Worm (Caenorhabditis elegans) whole organism, mixed stage, embryonic: ENCODE results near the gene gfi-1.

ENCODE experiments used
- M03D4.4 ChIP-seq: sonication (generic microtip); optimal IDR thresholded peaks from 2 replicates; lab custom pipeline; 2017; ENCODE audit warnings: mild to moderate bottlenecking, missing genetic modification characterization, missing compliant biosample characterization
- bed-3 ChIP-seq: fragments of 200-800 bp; sonication (Bioruptor generic); optimal IDR thresholded peaks from 3 replicates; lab custom pipeline; 2018; ENCODE audit warnings: mild to moderate bottlenecking, missing genetic modification characterization, moderate library complexity, missing compliant biosample characterization
- blmp-1 ChIP-seq: fragments of 150-350 bp; optimal IDR thresholded peaks from 2 replicates; lab custom pipeline; 2014; ENCODE audit warnings: missing biosample characterization, missing genetic modification characterization
- ceh-39 ChIP-seq: fragments of 150-350 bp; optimal IDR thresholded peaks from 2 replicates; lab custom pipeline; 2014; ENCODE audit warnings: missing biosample characterization, missing genetic modification characterization
- ceh-43 ChIP-seq: fragments of 200-800 bp; sonication (Bioruptor generic); optimal IDR thresholded peaks from 2 replicates; lab custom pipeline; 2018; ENCODE audit warnings: mild to moderate bottlenecking, missing genetic modification characterization, moderate library complexity, missing compliant biosample characterization
- ceh-83 ChIP-seq: fragments of 200-800 bp; sonication (Bioruptor generic); optimal IDR thresholded peaks from 2 replicates; lab custom pipeline; 2018; ENCODE audit warnings: mild to moderate bottlenecking, missing genetic modification characterization, missing compliant biosample characterization
- ces-1 ChIP-seq: fragments of 150-350 bp; optimal IDR thresholded peaks from 2 replicates; lab custom pipeline; 2014; ENCODE audit warnings: missing biosample characterization, missing genetic modification reagents, missing genetic modification characterization
- cnd-1 ChIP-seq: fragments of 200-800 bp; sonication (Bioruptor generic); optimal IDR thresholded peaks from 2 replicates; lab custom pipeline; 2018; ENCODE audit warnings: mild to moderate bottlenecking, missing genetic modification characterization, missing compliant biosample characterization
- drap-1 ChIP-seq: fragments of 200-800 bp; sonication (Bioruptor generic); optimal IDR thresholded peaks from 3 replicates; lab custom pipeline; 2018; ENCODE audit warnings: mild to moderate bottlenecking, missing genetic modification characterization, missing compliant biosample characterization
- elt-3 ChIP-seq: fragments of 150-350 bp; optimal IDR thresholded peaks from 2 replicates; lab custom pipeline; 2014; ENCODE audit warnings: missing biosample characterization, missing genetic modification characterization
- ham-2 ChIP-seq: fragments of 200-800 bp; sonication (Bioruptor generic); optimal IDR thresholded peaks from 2 replicates; lab custom pipeline; 2018; ENCODE audit warnings: mild to moderate bottlenecking, missing genetic modification characterization, missing compliant biosample characterization
- lin-13 ChIP-seq: fragments of 150-350 bp; optimal IDR thresholded peaks from 2 replicates; lab custom pipeline; 2014; ENCODE audit warnings: missing biosample characterization, missing genetic modification characterization
- lin-32 ChIP-seq: fragments of 200-800 bp; sonication (Bioruptor generic); optimal IDR thresholded peaks from 2 replicates; lab custom pipeline; 2018; ENCODE audit warnings: mild to moderate bottlenecking, missing genetic modification characterization, missing compliant biosample characterization
- lsy-2 ChIP-seq: fragments of 150-350 bp; optimal IDR thresholded peaks from 2 replicates; lab custom pipeline; 2014; ENCODE audit warnings: missing biosample characterization, missing genetic modification characterization
- mab-5 ChIP-seq: fragments of 150-350 bp; optimal IDR thresholded peaks from 2 replicates; lab custom pipeline; 2014; ENCODE audit warnings: missing biosample characterization, missing genetic modification characterization
- mep-1 ChIP-seq: fragments of 150-350 bp; optimal IDR thresholded peaks from 2 replicates; lab custom pipeline; 2017; ENCODE audit warnings: missing biosample characterization, missing genetic modification reagents, missing genetic modification characterization, inconsistent platforms
- mls-2 ChIP-seq: sonication (generic microtip); optimal IDR thresholded peaks from 2 replicates; lab custom pipeline; 2016; ENCODE audit warnings: mild to moderate bottlenecking, missing genetic modification characterization, moderate library complexity, missing compliant biosample characterization
- nhr-12 ChIP-seq: fragments of 150-350 bp; optimal IDR thresholded peaks from 2 replicates; lab custom pipeline; 2014; ENCODE audit warnings: missing biosample characterization, missing genetic modification characterization
- nhr-2 ChIP-seq: fragments of 150-350 bp; optimal IDR thresholded peaks from 2 replicates; lab custom pipeline; 2014; ENCODE audit warnings: missing biosample characterization, missing genetic modification characterization
- nhr-237 ChIP-seq: fragments of 150-350 bp; optimal IDR thresholded peaks from 2 replicates; lab custom pipeline; 2014; ENCODE audit warnings: missing biosample characterization, missing genetic modification characterization
- nhr-28 ChIP-seq: fragments of 150-350 bp; optimal IDR thresholded peaks from 2 replicates; lab custom pipeline; 2014; ENCODE audit warnings: missing biosample characterization, missing genetic modification characterization
- nhr-76 ChIP-seq: sonication (generic microtip); optimal IDR thresholded peaks from 2 replicates; lab custom pipeline; 2017; ENCODE audit warnings: missing biosample characterization, missing genetic modification characterization
- pha-4 ChIP-seq: fragments of 150-350 bp; optimal IDR thresholded peaks from 2 replicates; lab custom pipeline; 2018; ENCODE audit warnings: missing biosample characterization, missing genetic modification reagents, missing genetic modification characterization
- sem-2 ChIP-seq: fragments of 200-800 bp; sonication (Bioruptor generic); optimal IDR thresholded peaks from 2 replicates; lab custom pipeline; 2018; ENCODE audit warnings: mild to moderate bottlenecking, missing genetic modification characterization, missing compliant biosample characterization
- snpc-4 ChIP-seq: fragments of 150-350 bp; optimal IDR thresholded peaks from 2 replicates; lab custom pipeline; 2014; ENCODE audit warnings: missing biosample characterization, missing genetic modification characterization
- sptf-1 ChIP-seq: sonication (generic microtip); optimal IDR thresholded peaks from 2 replicates; lab custom pipeline; 2017; ENCODE audit warnings: mild to moderate bottlenecking, missing genetic modification characterization, moderate library complexity, missing compliant biosample characterization
- tbx-8 ChIP-seq: fragments of 200-800 bp; sonication (Bioruptor generic); optimal IDR thresholded peaks from 2 replicates; lab custom pipeline; 2018; ENCODE audit warnings: mild to moderate bottlenecking, missing genetic modification characterization, moderate library complexity, missing compliant biosample characterization
- unc-120 ChIP-seq: sonication (generic microtip); optimal IDR thresholded peaks from 2 replicates; lab custom pipeline; 2017; ENCODE audit warnings: missing genetic modification characterization, missing compliant biosample characterization; ENCODE audit not compliant: poor library complexity, severe bottlenecking
- unc-39 ChIP-seq: fragments of 150-350 bp; optimal IDR thresholded peaks from 2 replicates; lab custom pipeline; 2014; ENCODE audit warnings: missing biosample characterization, missing genetic modification characterization
- unc-62 ChIP-seq: fragments of 150-350 bp; optimal IDR thresholded peaks from 2 replicates; lab custom pipeline; 2014; ENCODE audit warnings: missing biosample characterization, missing genetic modification reagents, missing genetic modification characterization
- zip-8 ChIP-seq: fragments of 150-350 bp; optimal IDR thresholded peaks from 2 replicates; lab custom pipeline; 2014; ENCODE audit warnings: missing biosample characterization, missing genetic modification characterization
- ztf-11 ChIP-seq: fragments of 150-350 bp; optimal IDR thresholded peaks from 2 replicates; lab custom pipeline; 2014; ENCODE audit warnings: missing biosample characterization, missing genetic modification characterization

gfi-1 gene

DNA sequence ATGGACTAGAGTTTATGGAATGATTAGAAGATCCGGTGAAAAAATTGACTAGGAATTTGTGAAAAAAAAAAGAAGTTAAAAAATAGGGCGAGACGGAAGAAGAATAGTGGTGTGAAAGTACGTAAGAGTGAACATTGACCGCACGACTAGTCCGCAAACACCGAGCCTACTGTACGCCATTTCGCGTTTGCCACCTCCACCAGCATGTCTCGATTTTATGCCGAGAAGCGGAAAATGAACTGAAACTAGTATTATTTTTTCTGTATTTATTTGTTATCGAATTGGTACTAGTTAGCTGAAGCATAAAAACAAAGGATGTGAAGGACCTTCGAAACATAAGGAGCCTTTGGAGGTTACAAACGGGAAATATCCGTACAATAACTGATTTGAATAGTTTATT lies 27.7 kb upstream of the gfi-1 start:
- TF ChIP-seq cnd-1 (peak; percentile 18), lsy-2 (tag; lab: Kevin White, UChicago) (peak; percentile 75), mep-1 (tag; lab: Kevin White, UChicago) (peak; percentile 30), snpc-4 (tag; lab: Kevin White, UChicago) (no peak), sptf-1 (no peak)
- TF ChIP-seq, all 35 proteins: peak for 3

DNA sequence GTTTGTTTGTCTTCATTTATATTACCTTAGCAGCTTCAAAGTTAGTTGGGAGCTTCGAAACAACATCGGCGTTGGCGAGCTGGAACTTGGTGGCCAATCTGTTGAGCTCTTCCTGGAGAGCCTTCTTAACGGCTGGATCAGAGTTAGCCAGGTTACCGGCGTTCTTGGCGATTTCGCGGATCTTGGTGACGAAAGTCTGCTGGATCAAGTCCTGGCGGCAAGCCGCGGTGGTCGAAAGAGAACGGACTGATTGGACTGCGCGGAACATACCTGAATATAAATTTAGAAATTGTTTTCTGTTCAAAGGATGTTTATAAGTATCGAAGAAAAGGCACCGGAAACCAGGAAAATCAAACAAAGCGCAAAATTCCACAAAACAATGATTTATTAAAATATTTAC lies 27.1 kb upstream of the gfi-1 start, which contains the start of gene atp-4:
Gene atp-4 (minus strand): TSS at position 270 of the 400 bp plus-strand sequence.
- no peak for TF ChIP-seq zip-8
- no peak for TF ChIP-seq nhr-28 (tag; lab: Kevin White, UChicago)
- no peak for TF ChIP-seq mep-1 (tag; lab: Kevin White, UChicago)
- TF ChIP-seq sptf-1: no peak
- no peak for TF ChIP-seq M03D4.4 (tag; lab: Kevin White, UChicago)
- no peak for TF ChIP-seq mls-2 (tag; lab: Kevin White, UChicago)
- no peak for TF ChIP-seq ham-2 (GFP tag; lab: Kevin White, UChicago)
- TF ChIP-seq ztf-11: no peak
- TF ChIP-seq ces-1 (GFP tag; lab: Kevin White, UChicago): no peak
- TF ChIP-seq ceh-43 (GFP tag; lab: Kevin White, UChicago): no peak
- TF ChIP-seq sem-2: no peak
- TF ChIP-seq bed-3 (GFP tag; lab: Kevin White, UChicago): no peak

DNA sequence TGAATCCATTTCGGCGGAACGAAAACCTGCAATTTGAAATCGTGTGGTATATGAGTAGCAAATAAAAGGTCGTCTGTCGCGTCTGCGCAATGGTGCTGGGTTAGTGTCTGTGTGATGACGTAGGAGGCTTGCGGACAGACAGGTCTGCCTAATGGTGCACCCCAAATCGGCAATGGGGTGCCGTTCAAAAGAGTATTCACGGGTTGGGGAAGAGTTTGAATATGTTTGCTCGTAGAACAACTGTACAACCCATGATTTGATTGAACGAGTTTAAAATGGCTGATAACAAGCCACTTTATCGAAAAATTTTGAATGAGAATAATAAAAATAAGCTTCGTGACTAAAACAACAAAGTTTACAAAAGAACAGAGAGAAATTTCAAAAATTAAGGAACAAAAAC lies 26.2 kb upstream of the gfi-1 start, which contains the start of gene T05H4.11:
Gene T05H4.11 (minus strand): TSS at position 335 of the 400 bp plus-strand sequence.
- no peak for TF ChIP-seq mab-5 (tag; lab: Kevin White, UChicago)
- no peak for TF ChIP-seq nhr-76 (tag; lab: Kevin White, UChicago)
- TF ChIP-seq unc-39 (tag; lab: Kevin White, UChicago): no peak
- TF ChIP-seq mls-2 (tag; lab: Kevin White, UChicago): peak; percentile 19
- TF ChIP-seq ztf-11: no peak
- TF ChIP-seq sptf-1: peak; percentile 22

DNA sequence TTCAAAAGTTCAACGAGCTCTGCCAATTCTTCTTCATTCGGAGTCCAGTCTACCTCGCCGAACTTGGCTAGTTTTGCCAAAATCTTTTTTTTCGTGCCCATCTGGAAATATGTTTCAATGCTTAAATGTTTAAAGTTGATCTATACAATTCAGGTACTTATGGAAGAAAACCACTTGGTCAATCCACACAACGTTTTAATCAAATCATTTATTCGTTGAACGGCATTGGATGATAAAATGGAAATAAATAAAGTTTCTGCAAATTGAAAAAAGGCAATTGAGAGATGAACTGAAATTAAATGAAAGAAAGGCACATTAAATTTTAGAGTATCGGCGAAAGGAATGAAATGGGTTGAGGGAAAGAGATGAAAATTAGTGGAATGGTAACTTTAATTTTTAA lies 24.3 kb upstream of the gfi-1 start, which contains the start of gene urb-1:
Gene urb-1 (minus strand): TSS at position 101 of the 400 bp plus-strand sequence.
- TF ChIP-seq nhr-12 (tag; lab: Kevin White, UChicago): no peak
- TF ChIP-seq nhr-2 (tag; lab: Kevin White, UChicago): no peak
- TF ChIP-seq mep-1 (tag; lab: Kevin White, UChicago): no peak
- TF ChIP-seq ztf-11: no peak
- no peak for TF ChIP-seq tbx-8 (GFP tag; lab: Kevin White, UChicago)
- TF ChIP-seq ceh-39 (tag; lab: Kevin White, UChicago): no peak
- TF ChIP-seq unc-62 (GFP tag; lab: Kevin White, UChicago): no peak

DNA sequence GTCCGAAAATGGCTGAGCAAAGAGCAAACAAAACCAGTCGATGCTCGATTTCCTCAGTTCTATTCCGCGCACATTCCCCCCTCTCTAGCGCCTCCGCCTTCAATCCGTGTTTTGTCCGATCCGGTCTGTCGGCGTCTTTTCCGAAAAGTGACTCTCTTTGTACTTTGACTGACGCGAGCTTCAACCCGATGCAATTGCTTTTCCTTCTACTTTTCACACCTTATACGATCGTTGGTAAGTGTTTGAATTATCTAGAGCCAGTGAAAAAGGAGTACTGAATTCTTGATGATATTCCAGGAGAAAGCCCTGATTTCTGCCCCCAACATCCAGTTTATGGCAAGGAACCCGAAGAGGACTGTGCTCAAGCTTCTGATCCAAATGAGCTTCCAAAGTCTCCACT lies 15.3 kb upstream of the gfi-1 start, which contains the start of gene cht-6:
Gene cht-6 (plus strand): TSS at position 9 of the 400 bp plus-strand sequence.
- TF ChIP-seq unc-62 (GFP tag; lab: Kevin White, UChicago): no peak
- TF ChIP-seq mab-5 (tag; lab: Kevin White, UChicago): no peak
- TF ChIP-seq cnd-1: no peak
- no peak for TF ChIP-seq drap-1
- no peak for TF ChIP-seq ces-1 (GFP tag; lab: Kevin White, UChicago)

DNA sequence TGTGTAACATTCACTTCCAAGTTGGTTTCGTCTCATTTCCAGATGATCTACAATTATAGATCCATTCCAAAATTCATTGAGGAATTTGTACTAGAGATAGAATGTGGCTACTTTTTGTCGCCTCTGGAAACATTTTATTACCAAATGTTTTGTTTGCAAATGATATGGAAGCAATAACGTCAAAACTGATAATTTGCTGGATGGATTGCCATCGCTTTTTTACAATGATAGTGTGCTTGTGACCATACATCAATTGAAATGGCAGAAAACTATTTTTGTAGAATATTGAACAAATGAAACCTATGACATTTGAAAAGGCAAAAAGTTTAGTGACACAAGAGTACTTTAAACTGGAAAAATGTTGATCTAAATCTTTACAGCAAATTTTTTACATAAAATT lies 14.7 kb upstream of the gfi-1 start:
- TF ChIP-seq mls-2 (tag; lab: Kevin White, UChicago) (no peak), mep-1 (tag; lab: Kevin White, UChicago) (no peak), snpc-4 (tag; lab: Kevin White, UChicago) (no peak), cnd-1 (no peak), blmp-1 (tag; lab: Kevin White, UChicago) (no peak), sem-2 (no peak), lin-13 (tag; lab: Kevin White, UChicago) (no peak)

DNA sequence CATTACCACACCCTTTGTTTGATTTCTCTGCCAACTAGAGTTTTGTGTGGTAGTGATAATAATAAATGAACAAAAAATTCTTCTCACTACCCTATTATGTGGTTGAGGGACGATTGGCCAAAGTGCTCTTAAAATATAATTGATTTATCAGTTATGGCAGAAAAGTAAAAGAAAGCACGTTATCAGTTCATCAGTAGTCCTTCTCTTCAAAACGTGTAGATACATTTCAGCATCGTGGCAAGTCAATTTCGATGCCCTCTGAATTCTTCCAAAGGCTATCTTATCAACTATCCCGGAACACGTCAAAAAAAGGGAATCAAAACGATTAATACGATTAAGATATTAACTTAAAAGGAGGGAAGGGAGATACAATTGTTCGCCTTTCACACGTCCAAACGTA lies 13.3 kb upstream of the gfi-1 start:
- no peak for TF ChIP-seq pha-4 (tag; lab: Kevin White, UChicago)
- TF ChIP-seq unc-120: no peak
- no peak for TF ChIP-seq mep-1 (tag; lab: Kevin White, UChicago)
- no peak for TF ChIP-seq nhr-237 (tag; lab: Kevin White, UChicago)
- TF ChIP-seq ham-2 (GFP tag; lab: Kevin White, UChicago): no peak
- TF ChIP-seq tbx-8 (GFP tag; lab: Kevin White, UChicago): no peak
- no peak for TF ChIP-seq lin-32
- TF ChIP-seq ceh-83 (GFP tag; lab: Kevin White, UChicago): no peak
- TF ChIP-seq ceh-39 (tag; lab: Kevin White, UChicago): no peak
- TF ChIP-seq lsy-2 (tag; lab: Kevin White, UChicago): no peak
- no peak for TF ChIP-seq elt-3 (tag; lab: Kevin White, UChicago)
- no peak for TF ChIP-seq lin-13 (tag; lab: Kevin White, UChicago)
